Worm (Caenorhabditis elegans) whole organism, L4/young adult: ENCODE data around the gene ZK1320.5.

ENCODE experiments used
- W03F9.2 ChIP-seq: fragments of 150-350 bp; optimal IDR thresholded peaks from 2 replicates; lab custom pipeline; 2014; ENCODE audit warnings: missing biosample characterization, missing genetic modification characterization
- dao-5 ChIP-seq: sonication (generic microtip); optimal IDR thresholded peaks from 2 replicates; lab custom pipeline; 2016; ENCODE audit warnings: missing genotype, missing genetic modification characterization, moderate library complexity, missing compliant biosample characterization

ce11 chrII:9644940-9645634 lies 20.4 kb downstream of the ZK1320.5 start:
- peak; percentile 15 for TF ChIP-seq W03F9.2
- no peak for TF ChIP-seq dao-5 (tag; lab: Kevin White, UChicago)
